Worm (Caenorhabditis elegans) whole organism, L3 larva: ENCODE data around the gene cgt-1.

Experiments used
- lin-39 ChIP-seq: fragments of 150-350 bp; optimal IDR thresholded peaks from 2 replicates; lab custom pipeline; 2018; ENCODE audit warnings: missing biosample characterization, missing genetic modification reagents, missing genetic modification characterization
- unc-62 ChIP-seq: fragments of 150-350 bp; sonication (generic microtip); optimal IDR thresholded peaks from 4 replicates; lab custom pipeline; 2014; ENCODE audit warnings: missing biosample characterization, missing genetic modification reagents, missing genetic modification characterization

ce11 chrV:15912677-15913076, 24.0 kb upstream of the cgt-1 start:
- TF ChIP-seq unc-62 (no peak), lin-39 (tag; lab: Kevin White, UChicago) (no peak)
